Worm (Caenorhabditis elegans) whole organism, late embryonic: Measurements from ENCODE around the gene lips-6.

Experiments
- C08G9.2 ChIP-seq: sonication (generic microtip); optimal IDR thresholded peaks from 2 replicates; lab custom pipeline; 2016; ENCODE audit warnings: mild to moderate bottlenecking, missing genetic modification characterization, moderate library complexity, missing compliant biosample characterization
- C38D4.7 ChIP-seq: fragments of 200-800 bp; sonication (Bioruptor generic); optimal IDR thresholded peaks from 2 replicates; lab custom pipeline; 2018; ENCODE audit warnings: mild to moderate bottlenecking, missing genetic modification characterization, moderate library complexity, missing compliant biosample characterization
- K02D7.2 ChIP-seq: sonication (generic microtip); optimal IDR thresholded peaks from 2 replicates; lab custom pipeline; 2017; ENCODE audit warnings: mild to moderate bottlenecking, missing genetic modification characterization, missing compliant biosample characterization
- K09A11.1 ChIP-seq: sonication (generic microtip); optimal IDR thresholded peaks from 2 replicates; lab custom pipeline; 2017; ENCODE audit warnings: antibody characterized with exemption, mild to moderate bottlenecking, missing genetic modification characterization, missing compliant biosample characterization; ENCODE audit not compliant: insufficient read depth
- T23F11.4 ChIP-seq: fragments of 200-800 bp; sonication (Bioruptor generic); optimal IDR thresholded peaks from 2 replicates; lab custom pipeline; 2018; ENCODE audit warnings: mild to moderate bottlenecking, missing genetic modification characterization, missing compliant biosample characterization
- Y22D7AL.16 ChIP-seq: sonication (generic microtip); optimal IDR thresholded peaks from 2 replicates; lab custom pipeline; 2016; ENCODE audit warnings: missing genetic modification characterization, missing compliant biosample characterization
- ahr-1 ChIP-seq: sonication (generic microtip); optimal IDR thresholded peaks from 2 replicates; lab custom pipeline; 2016; ENCODE audit warnings: missing genetic modification characterization, missing compliant biosample characterization
- ceh-14 ChIP-seq: sonication (generic microtip); optimal IDR thresholded peaks from 2 replicates; lab custom pipeline; 2016; ENCODE audit warnings: missing genotype, missing genetic modification characterization, missing compliant biosample characterization
- ceh-18 ChIP-seq: sonication (generic microtip); optimal IDR thresholded peaks from 2 replicates; lab custom pipeline; 2016; ENCODE audit warnings: missing genetic modification characterization, missing compliant biosample characterization
- ceh-22 ChIP-seq: sonication (generic microtip); optimal IDR thresholded peaks from 2 replicates; lab custom pipeline; 2017; ENCODE audit warnings: missing biosample characterization, missing genetic modification characterization
- ceh-34 ChIP-seq: sonication (generic microtip); optimal IDR thresholded peaks from 2 replicates; lab custom pipeline; 2016; ENCODE audit warnings: mild to moderate bottlenecking, missing genetic modification characterization, missing compliant biosample characterization
- ceh-48 ChIP-seq: sonication (generic microtip); optimal IDR thresholded peaks from 2 replicates; lab custom pipeline; 2016; ENCODE audit warnings: missing genetic modification characterization, inconsistent platforms, missing compliant biosample characterization
- ceh-6 ChIP-seq: fragments of 200-800 bp; sonication (Bioruptor generic); optimal IDR thresholded peaks from 2 replicates; lab custom pipeline; 2018; ENCODE audit warnings: mild to moderate bottlenecking, missing genetic modification characterization, missing compliant biosample characterization
- dmd-4 ChIP-seq: sonication (generic microtip); optimal IDR thresholded peaks from 2 replicates; lab custom pipeline; 2016; ENCODE audit warnings: borderline replicate concordance, missing genetic modification characterization, missing compliant biosample characterization
- elt-2 ChIP-seq: sonication (generic microtip); optimal IDR thresholded peaks from 2 replicates; lab custom pipeline; 2016; ENCODE audit warnings: missing genetic modification reagents, missing genetic modification characterization, missing compliant biosample characterization
- eyg-1 ChIP-seq: sonication (generic microtip); optimal IDR thresholded peaks from 2 replicates; lab custom pipeline; 2016; ENCODE audit warnings: missing genotype, missing genetic modification characterization, missing compliant biosample characterization
- fax-1 ChIP-seq: sonication (generic microtip); optimal IDR thresholded peaks from 2 replicates; lab custom pipeline; 2016; ENCODE audit warnings: missing genotype, missing genetic modification characterization, missing compliant biosample characterization
- fkh-6 ChIP-seq: sonication (generic microtip); optimal IDR thresholded peaks from 2 replicates; lab custom pipeline; 2016; ENCODE audit warnings: missing genetic modification characterization, missing compliant biosample characterization
- hlh-13 ChIP-seq: fragments of 200-800 bp; sonication (Bioruptor generic); optimal IDR thresholded peaks from 2 replicates; lab custom pipeline; 2018; ENCODE audit warnings: mild to moderate bottlenecking, missing genetic modification characterization, missing compliant biosample characterization
- hlh-15 ChIP-seq: sonication (generic microtip); optimal IDR thresholded peaks from 2 replicates; lab custom pipeline; 2016; ENCODE audit warnings: missing genetic modification characterization, missing compliant biosample characterization
- hlh-30 ChIP-seq: sonication (generic microtip); optimal IDR thresholded peaks from 2 replicates; lab custom pipeline; 2017; ENCODE audit warnings: antibody characterized with exemption, missing genetic modification characterization, missing compliant biosample characterization; ENCODE audit not compliant: insufficient read depth
- lim-6 ChIP-seq: sonication (generic microtip); optimal IDR thresholded peaks from 2 replicates; lab custom pipeline; 2016; ENCODE audit warnings: missing genetic modification characterization, missing compliant biosample characterization
- madf-2 ChIP-seq: sonication (generic microtip); optimal IDR thresholded peaks from 2 replicates; lab custom pipeline; 2017; ENCODE audit warnings: missing genetic modification characterization, missing compliant biosample characterization
- mec-3 ChIP-seq: sonication (generic microtip); optimal IDR thresholded peaks from 2 replicates; lab custom pipeline; 2016; ENCODE audit warnings: borderline replicate concordance, missing genetic modification characterization, missing compliant biosample characterization
- odd-2 ChIP-seq: sonication (generic microtip); optimal IDR thresholded peaks from 2 replicates; lab custom pipeline; 2017; ENCODE audit warnings: antibody characterized with exemption, mild to moderate bottlenecking, missing genetic modification characterization, missing compliant biosample characterization
- pag-3 ChIP-seq: sonication (generic microtip); optimal IDR thresholded peaks from 2 replicates; lab custom pipeline; 2016; ENCODE audit warnings: missing compliant biosample characterization, missing genetic modification characterization, borderline replicate concordance
- pat-9 ChIP-seq: fragments of 200-800 bp; sonication (Bioruptor generic); optimal IDR thresholded peaks from 2 replicates; lab custom pipeline; 2018; ENCODE audit warnings: mild to moderate bottlenecking, missing genetic modification characterization, moderate library complexity, missing compliant biosample characterization
- pax-1 ChIP-seq: fragments of 150-350 bp; optimal IDR thresholded peaks from 2 replicates; lab custom pipeline; 2014; ENCODE audit warnings: missing biosample characterization, missing genetic modification characterization
- pha-4 ChIP-seq: fragments of 150-350 bp; optimal IDR thresholded peaks from 2 replicates; lab custom pipeline; 2018; ENCODE audit warnings: missing biosample characterization, missing genetic modification reagents, missing genetic modification characterization
- ref-2 ChIP-seq: sonication (generic microtip); optimal IDR thresholded peaks from 2 replicates; lab custom pipeline; 2016; ENCODE audit warnings: missing genetic modification characterization, missing compliant biosample characterization
- rnt-1 ChIP-seq: sonication (generic microtip); optimal IDR thresholded peaks from 2 replicates; lab custom pipeline; 2016; ENCODE audit warnings: missing genetic modification characterization, missing compliant biosample characterization
- unc-42 ChIP-seq: sonication (generic microtip); optimal IDR thresholded peaks from 2 replicates; lab custom pipeline; 2016; ENCODE audit warnings: missing genotype, missing genetic modification characterization, missing compliant biosample characterization
- ztf-16 ChIP-seq: sonication (generic microtip); optimal IDR thresholded peaks from 2 replicates; lab custom pipeline; 2017; ENCODE audit warnings: missing genetic modification characterization, missing compliant biosample characterization

The lips-6 gene

ce11 chrIV:12047552-12048347, 32.3 kb upstream of the lips-6 start, which contains the start of gene T12G3.4:
Gene T12G3.4, plus strand, starts transcription at chrIV:12048256.
- TF ChIP-seq pag-3 (tag; lab: Kevin White, UChicago) (no peak), pax-1 (tag; lab: Kevin White, UChicago) (no peak), ceh-34 (no peak), T23F11.4 (no peak), hlh-13 (GFP tag; lab: Kevin White, UChicago) (no peak), unc-42 (no peak), ceh-14 (no peak), odd-2 (tag; lab: Kevin White, UChicago) (no peak), fax-1 (no peak), pha-4 (tag; lab: Kevin White, UChicago) (no peak), mec-3 (no peak), hlh-15 (tag; lab: Kevin White, UChicago) (no peak), Y22D7AL.16 (tag; lab: Kevin White, UChicago) (no peak), fkh-6 (tag; lab: Kevin White, UChicago) (no peak), K02D7.2 (tag; lab: Kevin White, UChicago) (no peak), ceh-22 (no peak), C08G9.2 (tag; lab: Kevin White, UChicago) (no peak), lim-6 (tag; lab: Kevin White, UChicago) (no peak), K09A11.1 (no peak)

- TF ChIP-seq elt-2 (tag; lab: Kevin White, UChicago) (peak; percentile 76), ceh-34 (no peak)
Observed at ce11 chrIV:12046524-12047203, 31.2 kb upstream of the lips-6 start, which contains the start of gene T12G3.2. Gene T12G3.2, minus strand, starts transcription at chrIV:12046967.

- TF ChIP-seq eyg-1 (tag; lab: Kevin White, UChicago) = no peak
- TF ChIP-seq ceh-14 = no peak
- no peak for TF ChIP-seq ceh-18 (tag; lab: Kevin White, UChicago)
- TF ChIP-seq pat-9 (tag; lab: Kevin White, UChicago) = no peak
- TF ChIP-seq ahr-1 = no peak
- no peak for TF ChIP-seq rnt-1 (tag; lab: Kevin White, UChicago)
- no peak for TF ChIP-seq madf-2 (tag; lab: Kevin White, UChicago)
- no peak for TF ChIP-seq hlh-13 (GFP tag; lab: Kevin White, UChicago)
- TF ChIP-seq ztf-16 (tag; lab: Kevin White, UChicago) = no peak
- no peak for TF ChIP-seq ceh-6 (GFP tag; lab: Kevin White, UChicago)
- TF ChIP-seq Y22D7AL.16 (tag; lab: Kevin White, UChicago) = no peak
- no peak for TF ChIP-seq dmd-4 (tag; lab: Kevin White, UChicago)
- TF ChIP-seq ceh-48 (tag; lab: Kevin White, UChicago) = no peak
- no peak for TF ChIP-seq ref-2 (tag; lab: Kevin White, UChicago)
- no peak for TF ChIP-seq hlh-30 (tag; lab: Kevin White, UChicago)
- no peak for TF ChIP-seq C38D4.7 (GFP tag; lab: Kevin White, UChicago)
- no peak for TF ChIP-seq unc-42
Observed at ce11 chrIV:12044844-12045738, 29.6 kb upstream of the lips-6 start.
